Fruit fly (Drosophila melanogaster): ENCODE results near the gene Gr10b.

The Gr10b gene

DNA sequence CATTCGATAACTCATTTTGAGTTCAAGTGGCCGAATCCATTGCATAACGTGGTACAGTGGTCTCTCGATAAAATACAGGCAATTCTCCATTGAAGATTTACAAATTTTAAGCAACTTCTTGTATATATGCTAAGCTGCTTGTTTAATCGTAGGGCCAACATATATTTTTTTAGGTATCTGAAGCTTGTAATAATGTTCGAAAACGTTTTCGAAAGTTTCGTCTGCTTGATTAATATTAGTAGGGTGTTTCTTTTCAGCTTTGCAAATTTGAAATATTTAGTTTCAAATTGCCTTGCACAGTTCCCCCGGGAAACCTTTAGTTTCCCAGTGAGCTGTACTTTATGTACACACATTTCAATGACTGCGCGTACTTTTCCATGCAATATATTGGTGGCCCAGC, 33.2 kb downstream of the Gr10b start (continued):
- TF ChIP-seq HLH54F (GFP tag; optimal IDR thresholded peaks at IDR 0.05) (no peak), gt (GFP tag; IDR thresholded peaks at IDR 0.05) (no peak), CG9609 (GFP tag; optimal IDR thresholded peaks at IDR 0.05) (no peak), NC2α (GFP tag; optimal IDR thresholded peaks at IDR 0.05) (no peak), CG14710 (tag; optimal IDR thresholded peaks at IDR 0.05) (no peak), phol (tag; optimal IDR thresholded peaks at IDR 0.05) (peak; percentile 32), E2f2 (GFP tag; IDR thresholded peaks at IDR 0.05) (no peak), Lhr (GFP tag; optimal IDR thresholded peaks at IDR 0.05) (no peak), CG16779 (GFP tag; IDR thresholded peaks at IDR 0.05) (no peak), ci (GFP tag; IDR thresholded peaks at IDR 0.05) (no peak), Chrac-16 (GFP tag; optimal IDR thresholded peaks at IDR 0.05) (no peak), Blimp-1 (GFP tag; optimal IDR thresholded peaks at IDR 0.05) (peak; percentile 2), hb (GFP tag; IDR thresholded peaks at IDR 0.05; ENCODE audit: partially characterized antibody) (no peak), CG11560 (tag; IDR thresholded peaks at IDR 0.05) (no peak), grn (GFP tag; optimal IDR thresholded peaks at IDR 0.05) (no peak), slbo (GFP tag; IDR thresholded peaks at IDR 0.05) (0 out of 2 replicates have a peak, but pooled peaks have one; percentile 12), CG4707 (GFP tag; optimal IDR thresholded peaks at IDR 0.05) (no peak), CG17359 (tag; optimal IDR thresholded peaks at IDR 0.05) (peak; percentile 27), CG6654 (GFP tag; optimal IDR thresholded peaks at IDR 0.05) (no peak), CG8290 (GFP tag; optimal IDR thresholded peaks at IDR 0.05) (no peak), CG8290 (tag; optimal IDR thresholded peaks at IDR 0.05) (no peak), HLH4C (GFP tag; IDR thresholded peaks at IDR 0.05; ENCODE audit: partially characterized antibody) (no peak)

- no peak for TF ChIP-seq Side (GFP tag; optimal IDR thresholded peaks at IDR 0.05)
- TF ChIP-seq bsh (GFP tag; optimal IDR thresholded peaks at IDR 0.05): peak in 1 of 2 experiments; percentile 40
- no peak for TF ChIP-seq CG4854 (GFP tag; optimal IDR thresholded peaks at IDR 0.05)
- TF ChIP-seq CG2889 (GFP tag; IDR thresholded peaks at IDR 0.05): no peak
- peak; percentile 52; the same call in 1 of the 2 replicates for TF ChIP-seq ttk (GFP tag; IDR thresholded peaks at IDR 0.05)
- peak; percentile 40; the same call in 1 of the 2 replicates for TF ChIP-seq Oaz (GFP tag; IDR thresholded peaks at IDR 0.05)
- TF ChIP-seq Abd-B (GFP tag; optimal IDR thresholded peaks at IDR 0.05): peak; percentile 23
- TF ChIP-seq abd-A (tag; optimal IDR thresholded peaks at IDR 0.05): no peak
- peak; percentile 29 for TF ChIP-seq HHEX (GFP tag; optimal IDR thresholded peaks at IDR 0.05)
- no peak for TF ChIP-seq CG3163 (GFP tag; optimal IDR thresholded peaks at IDR 0.05)
- no peak for TF ChIP-seq CG6683 (GFP tag; optimal IDR thresholded peaks at IDR 0.05)
- peak; percentile 55 for TF ChIP-seq gem (tag; optimal IDR thresholded peaks at IDR 0.05)
- peak; percentile 68 for TF ChIP-seq dmrt99B (tag; optimal IDR thresholded peaks at IDR 0.05)
- no peak for TF ChIP-seq CG12155 (GFP tag; optimal IDR thresholded peaks at IDR 0.05)
- no peak for TF ChIP-seq br (optimal IDR thresholded peaks at IDR 0.05)
- TF ChIP-seq CG17361 (GFP tag; IDR thresholded peaks at IDR 0.05): 0 out of 3 replicates have a peak, but pooled peaks have one; percentile 22
- no peak for TF ChIP-seq Stat92E (GFP tag; optimal IDR thresholded peaks at IDR 0.05)
- TF ChIP-seq bowl (GFP tag; IDR thresholded peaks at IDR 0.05): no peak
- TF ChIP-seq CkIIα-i1 (GFP tag; IDR thresholded peaks at IDR 0.05): no peak
- TF ChIP-seq her (GFP tag; optimal IDR thresholded peaks at IDR 0.05): no peak
- peak; percentile 54; the same call in 1 of the 2 replicates for TF ChIP-seq ranshi (GFP tag; IDR thresholded peaks at IDR 0.05)
- TF ChIP-seq CTCF (GFP tag; optimal IDR thresholded peaks at IDR 0.05): no peak
- TF ChIP-seq CG11695 (GFP tag; IDR thresholded peaks at IDR 0.05): peak; percentile 53; the same call in 1 of the 3 replicates
- peak; percentile 42; the same call in 1 of the 2 replicates for TF ChIP-seq NFAT (GFP tag; IDR thresholded peaks at IDR 0.05)
- TF ChIP-seq Atf3 (GFP tag; optimal IDR thresholded peaks at IDR 0.05): no peak
- no peak for TF ChIP-seq CG1792 (GFP tag; optimal IDR thresholded peaks at IDR 0.05)
- TF ChIP-seq lmd (GFP tag; IDR thresholded peaks at IDR 0.05): peak; percentile 57
- no peak for TF ChIP-seq hb (GFP tag; IDR thresholded peaks at IDR 0.05; ENCODE audit: partially characterized antibody)
- TF ChIP-seq tap (tag; optimal IDR thresholded peaks at IDR 0.05): peak; percentile 57
- TF ChIP-seq CG4820 (GFP tag; optimal IDR thresholded peaks at IDR 0.05): no peak
- no peak for TF ChIP-seq CG18476 (GFP tag; optimal IDR thresholded peaks at IDR 0.05)
- TF ChIP-seq tio (GFP tag; optimal IDR thresholded peaks at IDR 0.05): no peak
These were observed 33.9 kb downstream of the Gr10b start for dm6 chrX:11379139-11379538.
